Worm (Caenorhabditis elegans) whole organism, mixed stage, embryonic: ENCODE results near the gene znf-622.

Experiments
- M03D4.4 ChIP-seq: sonication (generic microtip); optimal IDR thresholded peaks from 2 replicates; lab custom pipeline; 2017; ENCODE audit warnings: mild to moderate bottlenecking, missing genetic modification characterization, missing compliant biosample characterization
- bed-3 ChIP-seq: fragments of 200-800 bp; sonication (Bioruptor generic); optimal IDR thresholded peaks from 3 replicates; lab custom pipeline; 2018; ENCODE audit warnings: mild to moderate bottlenecking, missing genetic modification characterization, moderate library complexity, missing compliant biosample characterization
- blmp-1 ChIP-seq: fragments of 150-350 bp; optimal IDR thresholded peaks from 2 replicates; lab custom pipeline; 2014; ENCODE audit warnings: missing biosample characterization, missing genetic modification characterization
- ceh-39 ChIP-seq: fragments of 150-350 bp; optimal IDR thresholded peaks from 2 replicates; lab custom pipeline; 2014; ENCODE audit warnings: missing biosample characterization, missing genetic modification characterization
- ceh-43 ChIP-seq: fragments of 200-800 bp; sonication (Bioruptor generic); optimal IDR thresholded peaks from 2 replicates; lab custom pipeline; 2018; ENCODE audit warnings: mild to moderate bottlenecking, missing genetic modification characterization, moderate library complexity, missing compliant biosample characterization
- ceh-83 ChIP-seq: fragments of 200-800 bp; sonication (Bioruptor generic); optimal IDR thresholded peaks from 2 replicates; lab custom pipeline; 2018; ENCODE audit warnings: mild to moderate bottlenecking, missing genetic modification characterization, missing compliant biosample characterization
- cnd-1 ChIP-seq: fragments of 200-800 bp; sonication (Bioruptor generic); optimal IDR thresholded peaks from 2 replicates; lab custom pipeline; 2018; ENCODE audit warnings: mild to moderate bottlenecking, missing genetic modification characterization, missing compliant biosample characterization
- drap-1 ChIP-seq: fragments of 200-800 bp; sonication (Bioruptor generic); optimal IDR thresholded peaks from 3 replicates; lab custom pipeline; 2018; ENCODE audit warnings: mild to moderate bottlenecking, missing genetic modification characterization, missing compliant biosample characterization
- elt-1 ChIP-seq: sonication (generic microtip); optimal IDR thresholded peaks from 2 replicates; lab custom pipeline; 2017; ENCODE audit warnings: missing genetic modification characterization, mild to moderate bottlenecking, missing compliant biosample characterization, antibody characterized with exemption, moderate library complexity, borderline replicate concordance; ENCODE audit not compliant: insufficient read depth
- elt-3 ChIP-seq: fragments of 150-350 bp; optimal IDR thresholded peaks from 2 replicates; lab custom pipeline; 2014; ENCODE audit warnings: missing biosample characterization, missing genetic modification characterization
- flh-1 ChIP-seq: fragments of 200-800 bp; sonication (Bioruptor generic); optimal IDR thresholded peaks from 2 replicates; lab custom pipeline; 2018; ENCODE audit warnings: mild to moderate bottlenecking, missing genetic modification characterization, moderate library complexity, missing compliant biosample characterization
- ham-2 ChIP-seq: fragments of 200-800 bp; sonication (Bioruptor generic); optimal IDR thresholded peaks from 2 replicates; lab custom pipeline; 2018; ENCODE audit warnings: mild to moderate bottlenecking, missing genetic modification characterization, missing compliant biosample characterization
- lin-13 ChIP-seq: fragments of 150-350 bp; optimal IDR thresholded peaks from 2 replicates; lab custom pipeline; 2014; ENCODE audit warnings: missing biosample characterization, missing genetic modification characterization
- lin-32 ChIP-seq: fragments of 200-800 bp; sonication (Bioruptor generic); optimal IDR thresholded peaks from 2 replicates; lab custom pipeline; 2018; ENCODE audit warnings: mild to moderate bottlenecking, missing genetic modification characterization, missing compliant biosample characterization
- lsy-2 ChIP-seq: fragments of 150-350 bp; optimal IDR thresholded peaks from 2 replicates; lab custom pipeline; 2014; ENCODE audit warnings: missing biosample characterization, missing genetic modification characterization
- mab-5 ChIP-seq: fragments of 150-350 bp; optimal IDR thresholded peaks from 2 replicates; lab custom pipeline; 2014; ENCODE audit warnings: missing biosample characterization, missing genetic modification characterization
- mep-1 ChIP-seq: fragments of 150-350 bp; optimal IDR thresholded peaks from 2 replicates; lab custom pipeline; 2017; ENCODE audit warnings: missing biosample characterization, missing genetic modification reagents, missing genetic modification characterization, inconsistent platforms
- mls-2 ChIP-seq: sonication (generic microtip); optimal IDR thresholded peaks from 2 replicates; lab custom pipeline; 2016; ENCODE audit warnings: mild to moderate bottlenecking, missing genetic modification characterization, moderate library complexity, missing compliant biosample characterization
- nhr-2 ChIP-seq: fragments of 150-350 bp; optimal IDR thresholded peaks from 2 replicates; lab custom pipeline; 2014; ENCODE audit warnings: missing biosample characterization, missing genetic modification characterization
- nhr-237 ChIP-seq: fragments of 150-350 bp; optimal IDR thresholded peaks from 2 replicates; lab custom pipeline; 2014; ENCODE audit warnings: missing biosample characterization, missing genetic modification characterization
- nhr-28 ChIP-seq: fragments of 150-350 bp; optimal IDR thresholded peaks from 2 replicates; lab custom pipeline; 2014; ENCODE audit warnings: missing biosample characterization, missing genetic modification characterization
- nhr-76 ChIP-seq: sonication (generic microtip); optimal IDR thresholded peaks from 2 replicates; lab custom pipeline; 2017; ENCODE audit warnings: missing biosample characterization, missing genetic modification characterization
- pha-4 ChIP-seq: fragments of 150-350 bp; optimal IDR thresholded peaks from 2 replicates; lab custom pipeline; 2018; ENCODE audit warnings: missing biosample characterization, missing genetic modification reagents, missing genetic modification characterization
- sem-2 ChIP-seq: fragments of 200-800 bp; sonication (Bioruptor generic); optimal IDR thresholded peaks from 2 replicates; lab custom pipeline; 2018; ENCODE audit warnings: mild to moderate bottlenecking, missing genetic modification characterization, missing compliant biosample characterization
- sptf-1 ChIP-seq: sonication (generic microtip); optimal IDR thresholded peaks from 2 replicates; lab custom pipeline; 2017; ENCODE audit warnings: mild to moderate bottlenecking, missing genetic modification characterization, moderate library complexity, missing compliant biosample characterization
- unc-120 ChIP-seq: sonication (generic microtip); optimal IDR thresholded peaks from 2 replicates; lab custom pipeline; 2017; ENCODE audit warnings: missing genetic modification characterization, missing compliant biosample characterization; ENCODE audit not compliant: poor library complexity, severe bottlenecking
- unc-39 ChIP-seq: fragments of 150-350 bp; optimal IDR thresholded peaks from 2 replicates; lab custom pipeline; 2014; ENCODE audit warnings: missing biosample characterization, missing genetic modification characterization
- unc-62 ChIP-seq: fragments of 150-350 bp; optimal IDR thresholded peaks from 2 replicates; lab custom pipeline; 2014; ENCODE audit warnings: missing biosample characterization, missing genetic modification reagents, missing genetic modification characterization
- ztf-11 ChIP-seq: fragments of 150-350 bp; optimal IDR thresholded peaks from 2 replicates; lab custom pipeline; 2014; ENCODE audit warnings: missing biosample characterization, missing genetic modification characterization

znf-622 gene

DNA sequence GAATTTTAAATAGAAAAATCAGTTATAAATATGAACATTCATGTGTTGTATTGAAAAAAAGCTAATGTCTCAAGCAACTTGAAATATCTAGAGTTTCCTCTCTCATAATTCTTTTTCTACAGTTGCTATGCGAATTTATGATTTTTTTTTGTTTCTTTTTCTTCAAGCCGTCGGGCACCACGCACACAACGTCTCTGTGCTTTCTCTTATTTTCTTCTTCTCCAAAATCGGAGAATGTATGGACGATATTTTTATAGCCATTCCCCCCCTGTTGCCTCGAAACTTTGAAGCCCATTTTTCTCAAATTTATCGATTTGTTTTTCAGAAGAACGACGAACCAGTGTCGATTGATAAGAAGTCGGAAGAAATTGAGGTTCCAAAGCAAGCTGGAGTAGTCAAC is 24.7 kb upstream of the znf-622 start:
- TF ChIP-seq ztf-11: no peak
- TF ChIP-seq blmp-1 (tag; lab: Kevin White, UChicago): no peak
- TF ChIP-seq, all 35 proteins: peak for 0

- no peak for TF ChIP-seq ztf-11
- no peak for TF ChIP-seq lsy-2
- no peak for TF ChIP-seq mls-2
- no peak for TF ChIP-seq pha-4 (tag; lab: Kevin White, UChicago)
- TF ChIP-seq cnd-1 (tag; lab: Kevin White, UChicago): no peak
- TF ChIP-seq ceh-39: no peak
- TF ChIP-seq unc-39: no peak
- TF ChIP-seq elt-1 (tag; lab: Kevin White, UChicago): no peak
- TF ChIP-seq M03D4.4 (tag; lab: Kevin White, UChicago): no peak
- TF ChIP-seq unc-62 (GFP tag; lab: Kevin White, UChicago): no peak
- TF ChIP-seq sptf-1 (tag; lab: Kevin White, UChicago): no peak
- no peak for TF ChIP-seq bed-3
Observed at ce11 chrIII:6358704-6359103, 22.7 kb upstream of the znf-622 start.

ce11 chrIII:6359171-6359854 is 22.1 kb upstream of the znf-622 start:
- no peak for TF ChIP-seq mab-5
- no peak for TF ChIP-seq drap-1
- no peak for TF ChIP-seq sptf-1 (tag; lab: Kevin White, UChicago)
- TF ChIP-seq elt-1 (tag; lab: Kevin White, UChicago): no peak
- TF ChIP-seq nhr-76 (tag; lab: Kevin White, UChicago): no peak
- no peak for TF ChIP-seq ceh-83
- TF ChIP-seq unc-120: no peak
- no peak for TF ChIP-seq blmp-1 (tag; lab: Kevin White, UChicago)
- no peak for TF ChIP-seq sem-2
- no peak for TF ChIP-seq flh-1 (GFP tag; lab: Kevin White, UChicago)
- no peak for TF ChIP-seq elt-3 (tag; lab: Kevin White, UChicago)
- TF ChIP-seq ztf-11: no peak
- no peak for TF ChIP-seq lsy-2
- no peak for TF ChIP-seq pha-4 (tag; lab: Kevin White, UChicago)

DNA sequence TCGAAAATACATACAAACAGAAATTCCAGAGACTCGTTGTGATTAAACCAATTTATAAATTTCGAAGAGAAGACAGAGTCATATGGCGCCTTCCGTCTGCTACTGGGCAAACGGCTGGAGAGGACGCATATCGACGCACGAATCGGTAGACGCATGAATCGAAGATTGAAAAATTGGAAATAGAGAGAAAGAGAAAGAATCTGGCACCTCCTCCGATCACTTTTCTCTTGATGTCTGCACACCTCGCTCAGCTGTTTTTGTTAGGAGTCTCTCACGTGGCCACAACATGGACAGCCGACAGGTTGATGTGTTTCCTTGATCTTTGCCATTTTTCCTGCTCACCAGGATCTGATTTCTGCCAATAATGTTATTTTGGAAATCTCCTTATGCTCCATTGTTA is 21.3 kb upstream of the znf-622 start:
- no peak for TF ChIP-seq nhr-2 (tag; lab: Kevin White, UChicago)

ce11 chrIII:6360825-6361224 is 20.6 kb upstream of the znf-622 start:
- TF ChIP-seq ham-2 (no peak), nhr-28 (tag; lab: Kevin White, UChicago) (no peak), nhr-237 (tag; lab: Kevin White, UChicago) (no peak), cnd-1 (tag; lab: Kevin White, UChicago) (no peak), nhr-76 (tag; lab: Kevin White, UChicago) (no peak), unc-39 (no peak), mep-1 (tag; lab: Kevin White, UChicago) (no peak), ceh-43 (GFP tag; lab: Kevin White, UChicago) (no peak), pha-4 (tag; lab: Kevin White, UChicago) (no peak), lin-32 (GFP tag; lab: Kevin White, UChicago) (no peak), elt-3 (tag; lab: Kevin White, UChicago) (no peak), unc-62 (GFP tag; lab: Kevin White, UChicago) (no peak), ceh-83 (no peak), lsy-2 (no peak)

- TF ChIP-seq lin-13: no peak
- TF ChIP-seq bed-3: no peak
- TF ChIP-seq sem-2: no peak
- TF ChIP-seq lsy-2: no peak
- TF ChIP-seq ceh-83: no peak
- no peak for TF ChIP-seq nhr-237 (tag; lab: Kevin White, UChicago)
- TF ChIP-seq mls-2: no peak
- no peak for TF ChIP-seq ham-2
- TF ChIP-seq M03D4.4 (tag; lab: Kevin White, UChicago): no peak
- TF ChIP-seq nhr-2 (tag; lab: Kevin White, UChicago): no peak
- TF ChIP-seq unc-39: no peak
- TF ChIP-seq unc-120: no peak
- no peak for TF ChIP-seq ceh-43 (GFP tag; lab: Kevin White, UChicago)
- TF ChIP-seq cnd-1 (tag; lab: Kevin White, UChicago): no peak
- TF ChIP-seq elt-3 (tag; lab: Kevin White, UChicago): no peak
Observed at ce11 chrIII:6361560-6361959, 19.9 kb upstream of the znf-622 start.
